Fruit fly (Drosophila melanogaster): Measurements from ENCODE around the gene vib.
A peak's percentile ranks its signal among the peaks of the same experiment; 100 is the strongest.

The vib gene

dm6 chr3R:19223369-19223768 lies 3.1 kb downstream of the vib start:
- no peak for TF ChIP-seq CG17801 (GFP tag; optimal IDR thresholded peaks at IDR 0.05; ENCODE audit: partially characterized antibody)

dm6 chr3R:19221350-19221749 lies 5.1 kb downstream of the vib start:
- no peak for TF ChIP-seq CG17801 (GFP tag; optimal IDR thresholded peaks at IDR 0.05; ENCODE audit: partially characterized antibody)

dm6 chr3R:19212545-19213176 lies 13.8 kb downstream of the vib start:
- TF ChIP-seq CG17801 (GFP tag; optimal IDR thresholded peaks at IDR 0.05; ENCODE audit: partially characterized antibody), result peak; percentile 47

dm6 chr3R:19211778-19212177 lies 14.7 kb downstream of the vib start, which contains the start of gene cry:
cry (plus strand) TSS chr3R:19212154.
- TF ChIP-seq CG17801 (GFP tag; optimal IDR thresholded peaks at IDR 0.05; ENCODE audit: partially characterized antibody), result peak; percentile 97

dm6 chr3R:19190020-19190419 lies 36.4 kb downstream of the vib start:
- TF ChIP-seq CG17801 (GFP tag; optimal IDR thresholded peaks at IDR 0.05; ENCODE audit: partially characterized antibody), result no peak

dm6 chr3R:19187717-19188149 lies 38.7 kb downstream of the vib start:
- TF ChIP-seq CG17801 (GFP tag; optimal IDR thresholded peaks at IDR 0.05; ENCODE audit: partially characterized antibody), result no peak

dm6 chr3R:19182848-19183247 lies 43.6 kb downstream of the vib start:
- no peak for TF ChIP-seq CG17801 (GFP tag; optimal IDR thresholded peaks at IDR 0.05; ENCODE audit: partially characterized antibody)

dm6 chr3R:19181214-19181613 lies 45.2 kb downstream of the vib start:
- TF ChIP-seq CG17801 (GFP tag; optimal IDR thresholded peaks at IDR 0.05; ENCODE audit: partially characterized antibody), result no peak

dm6 chr3R:19180263-19180893 lies 46.1 kb downstream of the vib start, which contains the start of the genes CG5555 and myd:
CG5555 (minus strand) TSS chr3R:19180538.
myd (plus strand) TSS chr3R:19180659.
- TF ChIP-seq CG17801 (GFP tag; optimal IDR thresholded peaks at IDR 0.05; ENCODE audit: partially characterized antibody), result no peak

dm6 chr3R:19176700-19177099 lies 49.8 kb downstream of the vib start, which contains the start of gene CG14282:
CG14282 (plus strand) TSS chr3R:19177000.
- no peak for TF ChIP-seq CG17801 (GFP tag; optimal IDR thresholded peaks at IDR 0.05; ENCODE audit: partially characterized antibody)

dm6 chr3R:19174512-19174911 lies 51.9 kb downstream of the vib start:
- no peak for TF ChIP-seq CG17801 (GFP tag; optimal IDR thresholded peaks at IDR 0.05; ENCODE audit: partially characterized antibody)

- peak; percentile 60 for TF ChIP-seq CG17801 (GFP tag; optimal IDR thresholded peaks at IDR 0.05; ENCODE audit: partially characterized antibody)
These were observed 58.9 kb downstream of the vib start for dm6 chr3R:19167521-19167920.

- TF ChIP-seq CG17801 (GFP tag; optimal IDR thresholded peaks at IDR 0.05; ENCODE audit: partially characterized antibody), result no peak
These were observed 60.2 kb downstream of the vib start for dm6 chr3R:19166077-19166778.

- peak; percentile 75 for TF ChIP-seq CG17801 (GFP tag; optimal IDR thresholded peaks at IDR 0.05; ENCODE audit: partially characterized antibody)
These were observed 60.8 kb downstream of the vib start for dm6 chr3R:19165620-19166055.
